Worm (Caenorhabditis elegans): ENCODE measurements around the gene C38H2.3.

The C38H2.3 gene

ce11 chrIII:10389608-10390007 lies 3.2 kb upstream of the C38H2.3 start:
- peak; percentile 37 for TF ChIP-seq nhr-47 (tag; optimal IDR thresholded peaks at IDR 0.05)
- TF ChIP-seq lsy-2 (tag; optimal IDR thresholded peaks at IDR 0.05) = no peak
- peak; percentile 87 for TF ChIP-seq dsc-1 (tag; optimal IDR thresholded peaks at IDR 0.05)
- TF ChIP-seq egl-13 (tag; optimal IDR thresholded peaks at IDR 0.05) = peak; percentile 72
- TF ChIP-seq nhr-11 (tag; optimal IDR thresholded peaks at IDR 0.05) = no peak

- TF ChIP-seq nhr-76 (tag; optimal IDR thresholded peaks at IDR 0.05) = no peak
- no peak for TF ChIP-seq efl-1 (optimal IDR thresholded peaks at IDR 0.05)
- TF ChIP-seq efl-1 (GFP tag; optimal IDR thresholded peaks at IDR 0.05 in 1 of 2) = peak in 1 of 2 experiments; percentile 15
Measured at ce11 chrIII:10383804-10384203, 2.6 kb downstream of the C38H2.3 start.

- TF ChIP-seq C04F5.9 (tag; optimal IDR thresholded peaks at IDR 0.05) (no peak), ceh-82 (tag; optimal IDR thresholded peaks at IDR 0.05) (no peak), fos-1 (tag; optimal IDR thresholded peaks at IDR 0.05) (no peak), efl-3 (GFP tag; optimal IDR thresholded peaks at IDR 0.05) (no peak), nhr-77 (tag; optimal IDR thresholded peaks at IDR 0.05) (no peak), unc-130 (tag; optimal IDR thresholded peaks at IDR 0.05) (no peak)
Measured at ce11 chrIII:10381473-10381872, 4.9 kb downstream of the C38H2.3 start, which contains the start of gene C38H2.2. Gene C38H2.2 (plus strand): TSS chrIII:10381773.

ce11 chrIII:10380640-10381039 lies 5.7 kb downstream of the C38H2.3 start:
- TF ChIP-seq mep-1 (tag; optimal IDR thresholded peaks at IDR 0.05) = peak; percentile 35
- peak; percentile 84 for TF ChIP-seq blmp-1 (tag; optimal IDR thresholded peaks at IDR 0.05)
- peak in 1 of 2 experiments; percentile 11 for TF ChIP-seq lin-35 (GFP tag; optimal IDR thresholded peaks at IDR 0.05)
- TF ChIP-seq efl-1 (optimal IDR thresholded peaks at IDR 0.05) = peak; percentile 30 to 38
- TF ChIP-seq efl-1 (GFP tag; optimal IDR thresholded peaks at IDR 0.05 in 1 of 2) = peak; percentile 17 to 85
- peak; percentile 43 for TF ChIP-seq nhr-85 (tag)
- peak; percentile 17 to 19 for TF ChIP-seq lsy-2 (tag; optimal IDR thresholded peaks at IDR 0.05)
- no peak for TF ChIP-seq ztf-4 (tag; optimal IDR thresholded peaks at IDR 0.05)
- TF ChIP-seq snu-23 (GFP tag; optimal IDR thresholded peaks at IDR 0.05) = peak; percentile 23
- TF ChIP-seq tlp-1 (tag; optimal IDR thresholded peaks at IDR 0.05) = no peak
- TF ChIP-seq dpl-1 (GFP tag; optimal IDR thresholded peaks at IDR 0.05) = peak in 1 of 3 experiments; percentile 9
- peak; percentile 62 for TF ChIP-seq lin-14 (GFP tag; optimal IDR thresholded peaks at IDR 0.05)
- TF ChIP-seq fos-1 (tag; optimal IDR thresholded peaks at IDR 0.05) = no peak
- TF ChIP-seq ceh-82 (tag; optimal IDR thresholded peaks at IDR 0.05) = peak in 1 of 3 experiments; percentile 9
- TF ChIP-seq swsn-7 (tag; optimal IDR thresholded peaks at IDR 0.05) = peak; percentile 16
- TF ChIP-seq nhr-19 (GFP tag; conservative IDR thresholded peaks at IDR 0.05) = no peak

ce11 chrIII:10379632-10380031 lies 6.7 kb downstream of the C38H2.3 start:
- TF ChIP-seq fkh-10 (GFP tag; optimal IDR thresholded peaks at IDR 0.05) (no peak), efl-1 (optimal IDR thresholded peaks at IDR 0.05) (peak in 1 of 2 experiments; percentile 21), efl-1 (GFP tag; optimal IDR thresholded peaks at IDR 0.05 in 1 of 2) (peak in 1 of 2 experiments; percentile 5), ama-1 (optimal IDR thresholded peaks at IDR 0.05) (no peak), ztf-4 (tag; optimal IDR thresholded peaks at IDR 0.05) (no peak), ceh-90 (tag; optimal IDR thresholded peaks at IDR 0.05) (no peak), nhr-71 (tag; optimal IDR thresholded peaks at IDR 0.05) (no peak), unc-130 (tag; optimal IDR thresholded peaks at IDR 0.05) (no peak), mef-2 (tag; optimal IDR thresholded peaks at IDR 0.05) (no peak), xbp-1 (tag; optimal IDR thresholded peaks at IDR 0.05) (no peak), F16B12.6 (tag; optimal IDR thresholded peaks at IDR 0.05) (no peak), lin-14 (GFP tag; optimal IDR thresholded peaks at IDR 0.05) (peak; percentile 71), ceh-63 (GFP tag; optimal IDR thresholded peaks at IDR 0.05) (no peak), ets-5 (GFP tag; IDR thresholded peaks at IDR 0.05) (no peak), sox-4 (tag; optimal IDR thresholded peaks at IDR 0.05) (no peak), lin-13 (GFP tag; optimal IDR thresholded peaks at IDR 0.05) (no peak), zip-4 (GFP tag; optimal IDR thresholded peaks at IDR 0.05) (no peak), rnt-1 (tag; optimal IDR thresholded peaks at IDR 0.05) (peak; percentile 0), hlh-17 (GFP tag; optimal IDR thresholded peaks at IDR 0.05; ENCODE audit: borderline replicate concordance) (no peak), mab-9 (GFP tag; IDR thresholded peaks at IDR 0.05) (no peak), lin-39 (tag; optimal IDR thresholded peaks at IDR 0.05) (no peak), lsy-2 (tag; optimal IDR thresholded peaks at IDR 0.05) (no peak), unc-30 (tag; optimal IDR thresholded peaks at IDR 0.05) (no peak), C34B4.2 (tag; optimal IDR thresholded peaks at IDR 0.05) (no peak), grh-1 (GFP tag; IDR thresholded peaks at IDR 0.05) (no peak), unc-86 (tag; optimal IDR thresholded peaks at IDR 0.05) (no peak)
